Fruit fly (Drosophila melanogaster) whole organism, embryonic: ENCODE results near the gene CG12607.

Source experiments
- MTF-1 ChIP-seq: fragments of 200-800 bp; sonication (Bioruptor generic); optimal IDR thresholded peaks from 2 replicates; lab custom pipeline; 2018; ENCODE audit warnings: missing biosample characterization, mild to moderate bottlenecking, missing genetic modification characterization, borderline replicate concordance
- Sox102F ChIP-seq: fragments of 200-800 bp; sonication (Bioruptor generic); optimal IDR thresholded peaks from 2 replicates; lab custom pipeline; 2018; ENCODE audit warnings: missing biosample characterization, mild to moderate bottlenecking, missing genetic modification characterization, moderate library complexity
- eve ChIP-seq, 2 experiments: fragments of >200 bp; optimal IDR thresholded peaks; 2 replicates each; lab custom pipeline; 2017; ENCODE audit warnings: missing biosample characterization in 2 of 2, missing genetic modification characterization in 2 of 2

dm6 chr3L:4401241-4401640 is 45.1 kb upstream of the CG12607 start:
- TF ChIP-seq eve (GFP tag; optimal IDR thresholded peaks at IDR 0.05; lab: Kevin White, UChicago) (no peak), MTF-1 (GFP tag; lab: Kevin White, UChicago) (no peak), Sox102F (GFP tag; lab: Kevin White, UChicago) (no peak)
